Worm (Caenorhabditis elegans) whole organism, late embryonic: ENCODE measurements around the gene clc-17.

Experiments used
- C38D4.7 ChIP-seq: fragments of 200-800 bp; sonication (Bioruptor generic); optimal IDR thresholded peaks from 2 replicates; lab custom pipeline; 2018; ENCODE audit warnings: mild to moderate bottlenecking, missing genetic modification characterization, moderate library complexity, missing compliant biosample characterization
- F13H6.1 ChIP-seq: sonication (generic microtip); optimal IDR thresholded peaks from 2 replicates; lab custom pipeline; 2016; ENCODE audit warnings: missing genetic modification characterization, missing compliant biosample characterization
- K09A11.1 ChIP-seq: sonication (generic microtip); optimal IDR thresholded peaks from 2 replicates; lab custom pipeline; 2017; ENCODE audit warnings: antibody characterized with exemption, mild to moderate bottlenecking, missing genetic modification characterization, missing compliant biosample characterization; ENCODE audit not compliant: insufficient read depth
- Y22D7AL.16 ChIP-seq: sonication (generic microtip); optimal IDR thresholded peaks from 2 replicates; lab custom pipeline; 2016; ENCODE audit warnings: missing genetic modification characterization, missing compliant biosample characterization
- ahr-1 ChIP-seq: sonication (generic microtip); optimal IDR thresholded peaks from 2 replicates; lab custom pipeline; 2016; ENCODE audit warnings: missing genetic modification characterization, missing compliant biosample characterization
- ceh-19 ChIP-seq: fragments of 200-800 bp; sonication (Bioruptor generic); optimal IDR thresholded peaks from 2 replicates; lab custom pipeline; 2018; ENCODE audit warnings: mild to moderate bottlenecking, missing genetic modification characterization, missing compliant biosample characterization
- ceh-2 ChIP-seq: sonication (generic microtip); optimal IDR thresholded peaks from 2 replicates; lab custom pipeline; 2016; ENCODE audit warnings: missing genotype, missing genetic modification characterization, missing compliant biosample characterization
- ceh-31 ChIP-seq: sonication (generic microtip); optimal IDR thresholded peaks from 2 replicates; lab custom pipeline; 2016; ENCODE audit warnings: missing genetic modification characterization, missing compliant biosample characterization
- ceh-6 ChIP-seq: fragments of 200-800 bp; sonication (Bioruptor generic); optimal IDR thresholded peaks from 2 replicates; lab custom pipeline; 2018; ENCODE audit warnings: mild to moderate bottlenecking, missing genetic modification characterization, missing compliant biosample characterization
- che-1 ChIP-seq: sonication (generic microtip); optimal IDR thresholded peaks from 2 replicates; lab custom pipeline; 2016; ENCODE audit warnings: mild to moderate bottlenecking, missing genetic modification characterization, missing compliant biosample characterization
- dmd-4 ChIP-seq: sonication (generic microtip); optimal IDR thresholded peaks from 2 replicates; lab custom pipeline; 2016; ENCODE audit warnings: borderline replicate concordance, missing genetic modification characterization, missing compliant biosample characterization
- elt-4 ChIP-seq: sonication (generic microtip); optimal IDR thresholded peaks from 2 replicates; lab custom pipeline; 2016; ENCODE audit warnings: missing genetic modification characterization, missing compliant biosample characterization
- fkh-10 ChIP-seq: fragments of 150-350 bp; optimal IDR thresholded peaks from 2 replicates; lab custom pipeline; 2014; ENCODE audit warnings: missing biosample characterization, missing genetic modification reagents, missing genetic modification characterization
- hlh-13 ChIP-seq: fragments of 200-800 bp; sonication (Bioruptor generic); optimal IDR thresholded peaks from 2 replicates; lab custom pipeline; 2018; ENCODE audit warnings: mild to moderate bottlenecking, missing genetic modification characterization, missing compliant biosample characterization
- lim-6 ChIP-seq: sonication (generic microtip); optimal IDR thresholded peaks from 2 replicates; lab custom pipeline; 2016; ENCODE audit warnings: missing genetic modification characterization, missing compliant biosample characterization
- lin-11 ChIP-seq: fragments of 200-800 bp; sonication (Bioruptor generic); optimal IDR thresholded peaks from 2 replicates; lab custom pipeline; 2018; ENCODE audit warnings: mild to moderate bottlenecking, missing genetic modification characterization, missing compliant biosample characterization
- mec-3 ChIP-seq: sonication (generic microtip); optimal IDR thresholded peaks from 2 replicates; lab custom pipeline; 2016; ENCODE audit warnings: borderline replicate concordance, missing genetic modification characterization, missing compliant biosample characterization
- nhr-11 ChIP-seq: fragments of 150-350 bp; optimal IDR thresholded peaks from 2 replicates; lab custom pipeline; 2014; ENCODE audit warnings: missing biosample characterization, missing genetic modification characterization
- pax-1 ChIP-seq: fragments of 150-350 bp; optimal IDR thresholded peaks from 2 replicates; lab custom pipeline; 2014; ENCODE audit warnings: missing biosample characterization, missing genetic modification characterization
- pha-2 ChIP-seq: sonication (generic microtip); optimal IDR thresholded peaks from 2 replicates; lab custom pipeline; 2017; ENCODE audit warnings: mild to moderate bottlenecking, missing genetic modification characterization, missing compliant biosample characterization
- pha-4 ChIP-seq: fragments of 150-350 bp; optimal IDR thresholded peaks from 2 replicates; lab custom pipeline; 2018; ENCODE audit warnings: missing biosample characterization, missing genetic modification reagents, missing genetic modification characterization
- pqm-1 ChIP-seq: sonication (generic microtip); optimal IDR thresholded peaks from 2 replicates; lab custom pipeline; 2016; ENCODE audit warnings: missing genetic modification characterization, missing compliant biosample characterization
- pros-1 ChIP-seq: fragments of 150-350 bp; optimal IDR thresholded peaks from 2 replicates; lab custom pipeline; 2014; ENCODE audit warnings: missing biosample characterization, missing genetic modification reagents, missing genetic modification characterization
- rnt-1 ChIP-seq: sonication (generic microtip); optimal IDR thresholded peaks from 2 replicates; lab custom pipeline; 2016; ENCODE audit warnings: missing genetic modification characterization, missing compliant biosample characterization
- sox-4 ChIP-seq: sonication (generic microtip); optimal IDR thresholded peaks from 2 replicates; lab custom pipeline; 2017; ENCODE audit warnings: mild to moderate bottlenecking, missing genetic modification characterization, inconsistent platforms, missing compliant biosample characterization
- syd-9 ChIP-seq: sonication (generic microtip); optimal IDR thresholded peaks from 2 replicates; lab custom pipeline; 2016; ENCODE audit warnings: mild to moderate bottlenecking, missing genetic modification characterization, moderate library complexity, missing compliant biosample characterization
- ttx-3 ChIP-seq: sonication (generic microtip); optimal IDR thresholded peaks from 2 replicates; lab custom pipeline; 2016; ENCODE audit warnings: missing genetic modification reagents, missing genetic modification characterization, missing compliant biosample characterization
- unc-55 ChIP-seq: sonication (generic microtip); optimal IDR thresholded peaks from 2 replicates; lab custom pipeline; 2017; ENCODE audit warnings: missing biosample characterization, missing genetic modification reagents, missing genetic modification characterization
- unc-86 ChIP-seq: sonication (generic microtip); optimal IDR thresholded peaks from 2 replicates; lab custom pipeline; 2016; ENCODE audit warnings: missing genetic modification characterization, missing compliant biosample characterization
- zip-5 ChIP-seq: sonication (generic microtip); optimal IDR thresholded peaks from 2 replicates; lab custom pipeline; 2016; ENCODE audit warnings: missing genetic modification characterization, missing compliant biosample characterization
- ztf-16 ChIP-seq: sonication (generic microtip); optimal IDR thresholded peaks from 2 replicates; lab custom pipeline; 2017; ENCODE audit warnings: missing genetic modification characterization, missing compliant biosample characterization

The clc-17 gene

ce11 chrX:11136988-11137387 is 29.8 kb downstream of the clc-17 start:
- TF ChIP-seq pqm-1 (no peak), Y22D7AL.16 (tag; lab: Kevin White, UChicago) (no peak), unc-55 (GFP tag; lab: Kevin White, UChicago) (no peak), lim-6 (no peak), unc-86 (no peak), K09A11.1 (tag; lab: Kevin White, UChicago) (no peak), ceh-6 (GFP tag; lab: Kevin White, UChicago) (no peak), pha-4 (no peak)

ce11 chrX:11137632-11138031 is 30.5 kb downstream of the clc-17 start:
- no peak for TF ChIP-seq fkh-10 (GFP tag; lab: Kevin White, UChicago)
- TF ChIP-seq syd-9 (tag; lab: Kevin White, UChicago) = no peak
- no peak for TF ChIP-seq Y22D7AL.16 (tag; lab: Kevin White, UChicago)
- no peak for TF ChIP-seq ttx-3 (tag; lab: Kevin White, UChicago)
- TF ChIP-seq nhr-11 (tag; lab: Kevin White, UChicago) = no peak
- TF ChIP-seq zip-5 = no peak
- TF ChIP-seq rnt-1 (tag; lab: Kevin White, UChicago) = no peak

- TF ChIP-seq pha-2 (tag; lab: Kevin White, UChicago) (no peak), lin-11 (tag; lab: Kevin White, UChicago) (no peak), fkh-10 (GFP tag; lab: Kevin White, UChicago) (no peak), pros-1 (tag; lab: Kevin White, UChicago) (no peak), F13H6.1 (tag; lab: Kevin White, UChicago) (no peak), ceh-31 (no peak), pax-1 (no peak), dmd-4 (tag; lab: Kevin White, UChicago) (no peak), ceh-19 (GFP tag; lab: Kevin White, UChicago) (no peak), ztf-16 (tag; lab: Kevin White, UChicago) (no peak), hlh-13 (no peak), ceh-2 (tag; lab: Kevin White, UChicago) (no peak), sox-4 (tag; lab: Kevin White, UChicago) (no peak), syd-9 (tag; lab: Kevin White, UChicago) (no peak), ahr-1 (tag; lab: Kevin White, UChicago) (no peak), elt-4 (tag; lab: Kevin White, UChicago) (no peak), mec-3 (tag; lab: Kevin White, UChicago) (no peak)
Measured at ce11 chrX:11151494-11151893, 44.3 kb downstream of the clc-17 start.

- TF ChIP-seq che-1 = no peak
- TF ChIP-seq syd-9 (tag; lab: Kevin White, UChicago) = no peak
- no peak for TF ChIP-seq C38D4.7 (GFP tag; lab: Kevin White, UChicago)
- no peak for TF ChIP-seq ceh-2 (tag; lab: Kevin White, UChicago)
- no peak for TF ChIP-seq K09A11.1 (tag; lab: Kevin White, UChicago)
- TF ChIP-seq hlh-13 = no peak
- no peak for TF ChIP-seq lim-6
- no peak for TF ChIP-seq zip-5
Measured at ce11 chrX:11152720-11153119, 45.5 kb downstream of the clc-17 start, which contains the start of the genes C05C9.3 and C05C9.2. C05C9.3 (minus strand) TSS chrX:11152820. C05C9.2 (plus strand) TSS chrX:11153065.
